Worm (Caenorhabditis elegans) whole organism, L4 larva: ENCODE measurements around the gene npr-8.

Experiments used
- aha-1 ChIP-seq: fragments of 150-350 bp; peaks from one replicate; lab custom pipeline; 2014; ENCODE audit warnings: missing biosample characterization, missing genetic modification characterization
- ceh-82 ChIP-seq: sonication (generic microtip); optimal IDR thresholded peaks from 2 replicates; lab custom pipeline; 2017; ENCODE audit warnings: missing biosample characterization, missing genetic modification characterization
- fkh-10 ChIP-seq: fragments of 150-350 bp; optimal IDR thresholded peaks from 2 replicates; lab custom pipeline; 2014; ENCODE audit warnings: missing biosample characterization, missing genetic modification reagents, missing genetic modification characterization
- nhr-25 ChIP-seq: sonication (generic microtip); optimal IDR thresholded peaks from 2 replicates; lab custom pipeline; 2017; ENCODE audit warnings: missing genetic modification characterization, mild to moderate bottlenecking, missing compliant biosample characterization, antibody characterized with exemption, moderate library complexity, borderline replicate concordance; ENCODE audit not compliant: insufficient read depth
- sdz-12 ChIP-seq: fragments of 200-800 bp; sonication (Bioruptor generic); optimal IDR thresholded peaks from 2 replicates; lab custom pipeline; 2018; ENCODE audit warnings: mild to moderate bottlenecking, missing genetic modification characterization, missing compliant biosample characterization
- unc-130 ChIP-seq: sonication (generic microtip); optimal IDR thresholded peaks from 2 replicates; lab custom pipeline; 2016; ENCODE audit warnings: missing genetic modification reagents, missing genetic modification characterization, missing compliant biosample characterization
- zag-1 ChIP-seq: fragments of 150-350 bp; optimal IDR thresholded peaks from 2 replicates; lab custom pipeline; 2014; ENCODE audit warnings: missing biosample characterization, missing genetic modification characterization

- no peak for TF ChIP-seq nhr-25 (tag; lab: Kevin White, UChicago)
- TF ChIP-seq ceh-82 (tag; lab: Kevin White, UChicago): no peak
- TF ChIP-seq fkh-10: no peak
- TF ChIP-seq sdz-12: no peak
- TF ChIP-seq unc-130 (GFP tag; lab: Kevin White, UChicago): no peak
- no peak for TF ChIP-seq aha-1
- no peak for TF ChIP-seq zag-1 (tag; lab: Kevin White, UChicago)
Observed at ce11 chrX:7393167-7393566, 16.1 kb downstream of the npr-8 start, which contains the start of gene gad-2.
